Worm (Caenorhabditis elegans) whole organism, mixed stage, embryonic: ENCODE results near the gene eri-9.

Source experiments
- ceh-39 ChIP-seq: fragments of 150-350 bp; optimal IDR thresholded peaks from 2 replicates; lab custom pipeline; 2014; ENCODE audit warnings: missing biosample characterization, missing genetic modification characterization
- ceh-43 ChIP-seq: fragments of 200-800 bp; sonication (Bioruptor generic); optimal IDR thresholded peaks from 2 replicates; lab custom pipeline; 2018; ENCODE audit warnings: mild to moderate bottlenecking, missing genetic modification characterization, moderate library complexity, missing compliant biosample characterization
- ceh-83 ChIP-seq: fragments of 200-800 bp; sonication (Bioruptor generic); optimal IDR thresholded peaks from 2 replicates; lab custom pipeline; 2018; ENCODE audit warnings: mild to moderate bottlenecking, missing genetic modification characterization, missing compliant biosample characterization
- ces-1 ChIP-seq: fragments of 150-350 bp; optimal IDR thresholded peaks from 2 replicates; lab custom pipeline; 2014; ENCODE audit warnings: missing biosample characterization, missing genetic modification reagents, missing genetic modification characterization
- cnd-1 ChIP-seq: fragments of 200-800 bp; sonication (Bioruptor generic); optimal IDR thresholded peaks from 2 replicates; lab custom pipeline; 2018; ENCODE audit warnings: mild to moderate bottlenecking, missing genetic modification characterization, missing compliant biosample characterization
- drap-1 ChIP-seq: fragments of 200-800 bp; sonication (Bioruptor generic); optimal IDR thresholded peaks from 3 replicates; lab custom pipeline; 2018; ENCODE audit warnings: mild to moderate bottlenecking, missing genetic modification characterization, missing compliant biosample characterization
- elt-1 ChIP-seq: sonication (generic microtip); optimal IDR thresholded peaks from 2 replicates; lab custom pipeline; 2017; ENCODE audit warnings: missing genetic modification characterization, mild to moderate bottlenecking, missing compliant biosample characterization, antibody characterized with exemption, moderate library complexity, borderline replicate concordance; ENCODE audit not compliant: insufficient read depth
- elt-3 ChIP-seq: fragments of 150-350 bp; optimal IDR thresholded peaks from 2 replicates; lab custom pipeline; 2014; ENCODE audit warnings: missing biosample characterization, missing genetic modification characterization
- flh-1 ChIP-seq: fragments of 200-800 bp; sonication (Bioruptor generic); optimal IDR thresholded peaks from 2 replicates; lab custom pipeline; 2018; ENCODE audit warnings: mild to moderate bottlenecking, missing genetic modification characterization, moderate library complexity, missing compliant biosample characterization
- ham-2 ChIP-seq: fragments of 200-800 bp; sonication (Bioruptor generic); optimal IDR thresholded peaks from 2 replicates; lab custom pipeline; 2018; ENCODE audit warnings: mild to moderate bottlenecking, missing genetic modification characterization, missing compliant biosample characterization
- hlh-1 ChIP-seq: fragments of 150-350 bp; optimal IDR thresholded peaks from 2 replicates; lab custom pipeline; 2014; ENCODE audit warnings: missing biosample characterization, missing genetic modification reagents, missing genetic modification characterization
- lin-13 ChIP-seq: fragments of 150-350 bp; optimal IDR thresholded peaks from 2 replicates; lab custom pipeline; 2014; ENCODE audit warnings: missing biosample characterization, missing genetic modification characterization
- lin-32 ChIP-seq: fragments of 200-800 bp; sonication (Bioruptor generic); optimal IDR thresholded peaks from 2 replicates; lab custom pipeline; 2018; ENCODE audit warnings: mild to moderate bottlenecking, missing genetic modification characterization, missing compliant biosample characterization
- lsy-2 ChIP-seq: fragments of 150-350 bp; optimal IDR thresholded peaks from 2 replicates; lab custom pipeline; 2014; ENCODE audit warnings: missing biosample characterization, missing genetic modification characterization
- mab-5 ChIP-seq: fragments of 150-350 bp; optimal IDR thresholded peaks from 2 replicates; lab custom pipeline; 2014; ENCODE audit warnings: missing biosample characterization, missing genetic modification characterization
- mep-1 ChIP-seq: fragments of 150-350 bp; optimal IDR thresholded peaks from 2 replicates; lab custom pipeline; 2017; ENCODE audit warnings: missing biosample characterization, missing genetic modification reagents, missing genetic modification characterization, inconsistent platforms
- mls-2 ChIP-seq: sonication (generic microtip); optimal IDR thresholded peaks from 2 replicates; lab custom pipeline; 2016; ENCODE audit warnings: mild to moderate bottlenecking, missing genetic modification characterization, moderate library complexity, missing compliant biosample characterization
- nhr-2 ChIP-seq: fragments of 150-350 bp; optimal IDR thresholded peaks from 2 replicates; lab custom pipeline; 2014; ENCODE audit warnings: missing biosample characterization, missing genetic modification characterization
- nhr-237 ChIP-seq: fragments of 150-350 bp; optimal IDR thresholded peaks from 2 replicates; lab custom pipeline; 2014; ENCODE audit warnings: missing biosample characterization, missing genetic modification characterization
- nhr-28 ChIP-seq: fragments of 150-350 bp; optimal IDR thresholded peaks from 2 replicates; lab custom pipeline; 2014; ENCODE audit warnings: missing biosample characterization, missing genetic modification characterization
- nhr-76 ChIP-seq: sonication (generic microtip); optimal IDR thresholded peaks from 2 replicates; lab custom pipeline; 2017; ENCODE audit warnings: missing biosample characterization, missing genetic modification characterization
- pha-4 ChIP-seq: fragments of 150-350 bp; optimal IDR thresholded peaks from 2 replicates; lab custom pipeline; 2018; ENCODE audit warnings: missing biosample characterization, missing genetic modification reagents, missing genetic modification characterization
- sem-2 ChIP-seq: fragments of 200-800 bp; sonication (Bioruptor generic); optimal IDR thresholded peaks from 2 replicates; lab custom pipeline; 2018; ENCODE audit warnings: mild to moderate bottlenecking, missing genetic modification characterization, missing compliant biosample characterization
- snpc-4 ChIP-seq: fragments of 150-350 bp; optimal IDR thresholded peaks from 2 replicates; lab custom pipeline; 2014; ENCODE audit warnings: missing biosample characterization, missing genetic modification characterization
- sptf-1 ChIP-seq: sonication (generic microtip); optimal IDR thresholded peaks from 2 replicates; lab custom pipeline; 2017; ENCODE audit warnings: mild to moderate bottlenecking, missing genetic modification characterization, moderate library complexity, missing compliant biosample characterization
- tbx-8 ChIP-seq: fragments of 200-800 bp; sonication (Bioruptor generic); optimal IDR thresholded peaks from 2 replicates; lab custom pipeline; 2018; ENCODE audit warnings: mild to moderate bottlenecking, missing genetic modification characterization, moderate library complexity, missing compliant biosample characterization
- unc-120 ChIP-seq: sonication (generic microtip); optimal IDR thresholded peaks from 2 replicates; lab custom pipeline; 2017; ENCODE audit warnings: missing genetic modification characterization, missing compliant biosample characterization; ENCODE audit not compliant: poor library complexity, severe bottlenecking
- unc-39 ChIP-seq: fragments of 150-350 bp; optimal IDR thresholded peaks from 2 replicates; lab custom pipeline; 2014; ENCODE audit warnings: missing biosample characterization, missing genetic modification characterization
- unc-62 ChIP-seq: fragments of 150-350 bp; optimal IDR thresholded peaks from 2 replicates; lab custom pipeline; 2014; ENCODE audit warnings: missing biosample characterization, missing genetic modification reagents, missing genetic modification characterization
- zip-8 ChIP-seq: fragments of 150-350 bp; optimal IDR thresholded peaks from 2 replicates; lab custom pipeline; 2014; ENCODE audit warnings: missing biosample characterization, missing genetic modification characterization
- ztf-11 ChIP-seq: fragments of 150-350 bp; optimal IDR thresholded peaks from 2 replicates; lab custom pipeline; 2014; ENCODE audit warnings: missing biosample characterization, missing genetic modification characterization

The eri-9 gene

ce11 chrIII:4951210-4951609, 19.0 kb downstream of the eri-9 start:
- TF ChIP-seq lin-13 (tag; lab: Kevin White, UChicago) (no peak), mep-1 (tag; lab: Kevin White, UChicago) (no peak), nhr-28 (tag; lab: Kevin White, UChicago) (no peak), nhr-237 (tag; lab: Kevin White, UChicago) (no peak), mls-2 (tag; lab: Kevin White, UChicago) (no peak), snpc-4 (tag; lab: Kevin White, UChicago) (no peak), ztf-11 (tag; lab: Kevin White, UChicago) (no peak), unc-39 (no peak), drap-1 (GFP tag; lab: Kevin White, UChicago) (no peak), sem-2 (GFP tag; lab: Kevin White, UChicago) (no peak), nhr-2 (no peak), elt-1 (tag; lab: Kevin White, UChicago) (no peak), ceh-43 (GFP tag; lab: Kevin White, UChicago) (no peak), ham-2 (GFP tag; lab: Kevin White, UChicago) (no peak)
- TF ChIP-seq, all 35 proteins: peak for 0

ce11 chrIII:4951824-4952223, 19.6 kb downstream of the eri-9 start, which contains the start of gene flh-2:
TSS of gene flh-2 (plus strand) at chrIII:4952124.
- TF ChIP-seq lin-13 (tag; lab: Kevin White, UChicago) (no peak), zip-8 (no peak), mls-2 (tag; lab: Kevin White, UChicago) (no peak), ces-1 (GFP tag; lab: Kevin White, UChicago) (no peak), nhr-2 (no peak), elt-3 (no peak), nhr-76 (tag; lab: Kevin White, UChicago) (no peak)

- no peak for TF ChIP-seq lsy-2 (tag; lab: Kevin White, UChicago)
- TF ChIP-seq ces-1 (GFP tag; lab: Kevin White, UChicago), result no peak
- TF ChIP-seq ztf-11 (tag; lab: Kevin White, UChicago), result no peak
- TF ChIP-seq ham-2 (GFP tag; lab: Kevin White, UChicago), result no peak
- no peak for TF ChIP-seq pha-4 (tag; lab: Kevin White, UChicago)
- no peak for TF ChIP-seq mab-5 (tag; lab: Kevin White, UChicago)
- no peak for TF ChIP-seq elt-3
- no peak for TF ChIP-seq elt-1 (tag; lab: Kevin White, UChicago)
- TF ChIP-seq mls-2 (tag; lab: Kevin White, UChicago), result no peak
- no peak for TF ChIP-seq snpc-4 (tag; lab: Kevin White, UChicago)
- TF ChIP-seq nhr-237 (tag; lab: Kevin White, UChicago), result no peak
- TF ChIP-seq nhr-76 (tag; lab: Kevin White, UChicago), result no peak
- TF ChIP-seq tbx-8, result no peak
- no peak for TF ChIP-seq ceh-39 (tag; lab: Kevin White, UChicago)
- no peak for TF ChIP-seq lin-13 (tag; lab: Kevin White, UChicago)
- TF ChIP-seq lin-32 (GFP tag; lab: Kevin White, UChicago), result no peak
- no peak for TF ChIP-seq sptf-1 (tag; lab: Kevin White, UChicago)
Observed at ce11 chrIII:4952970-4953369, 20.7 kb downstream of the eri-9 start.

ce11 chrIII:4956566-4956965, 24.3 kb downstream of the eri-9 start, which contains the start of gene C26E6.1:
TSS of gene C26E6.1 (plus strand) at chrIII:4956866.
- no peak for TF ChIP-seq unc-120
- TF ChIP-seq snpc-4 (tag; lab: Kevin White, UChicago), result no peak
- TF ChIP-seq mab-5 (tag; lab: Kevin White, UChicago), result no peak
- no peak for TF ChIP-seq flh-1 (GFP tag; lab: Kevin White, UChicago)
- TF ChIP-seq ceh-43 (GFP tag; lab: Kevin White, UChicago), result no peak
- TF ChIP-seq unc-62 (GFP tag; lab: Kevin White, UChicago), result no peak
- no peak for TF ChIP-seq nhr-28 (tag; lab: Kevin White, UChicago)
- TF ChIP-seq lsy-2 (tag; lab: Kevin White, UChicago), result no peak
- TF ChIP-seq cnd-1, result no peak
- TF ChIP-seq ham-2 (GFP tag; lab: Kevin White, UChicago), result no peak
- TF ChIP-seq unc-39, result no peak
- no peak for TF ChIP-seq elt-1 (tag; lab: Kevin White, UChicago)
- TF ChIP-seq nhr-237 (tag; lab: Kevin White, UChicago), result no peak
- TF ChIP-seq drap-1 (GFP tag; lab: Kevin White, UChicago), result no peak
- no peak for TF ChIP-seq hlh-1 (tag; lab: Kevin White, UChicago)
- TF ChIP-seq elt-3, result no peak
- no peak for TF ChIP-seq sem-2 (GFP tag; lab: Kevin White, UChicago)
- TF ChIP-seq lin-13 (tag; lab: Kevin White, UChicago), result no peak
- no peak for TF ChIP-seq ceh-83 (GFP tag; lab: Kevin White, UChicago)
